Worm (Caenorhabditis elegans): ENCODE data around the gene R09A8.2.

ce11 chrX:12663537-12663936 is 44.3 kb downstream of the R09A8.2 start, which contains the start of gene nlp-76:
- TF ChIP-seq unc-62 (GFP tag; optimal IDR thresholded peaks at IDR 0.05) (no peak), fos-1 (tag; optimal IDR thresholded peaks at IDR 0.05) (no peak)

Data from whole organism, L2 larva.